Worm (Caenorhabditis elegans) whole organism, early embryonic: Measurements from ENCODE around the gene F55C12.4.

ENCODE experiments used
- B0310.2 ChIP-seq: sonication (generic microtip); optimal IDR thresholded peaks from 2 replicates; lab custom pipeline; 2016; ENCODE audit warnings: mild to moderate bottlenecking, missing genetic modification characterization, missing compliant biosample characterization
- aly-1 ChIP-seq: sonication (generic microtip); optimal IDR thresholded peaks from 2 replicates; lab custom pipeline; 2016; ENCODE audit warnings: missing genetic modification characterization, missing compliant biosample characterization
- ama-1 ChIP-seq: fragments of 150-350 bp; optimal IDR thresholded peaks from 2 replicates; lab custom pipeline; 2014
- pes-1 ChIP-seq: fragments of 200-800 bp; sonication (Bioruptor generic); IDR thresholded peaks from 2 replicates; pipeline ENCODE4 v1.3.6; 2022; ENCODE audit warnings: missing genetic modification reagents, missing genetic modification characterization, missing compliant biosample characterization
- scrt-1 ChIP-seq: fragments of 200-800 bp; sonication (Bioruptor generic); IDR thresholded peaks from 2 replicates; pipeline ENCODE4 v1.3.6; 2022; ENCODE audit warnings: missing genetic modification characterization, missing compliant biosample characterization

DNA sequence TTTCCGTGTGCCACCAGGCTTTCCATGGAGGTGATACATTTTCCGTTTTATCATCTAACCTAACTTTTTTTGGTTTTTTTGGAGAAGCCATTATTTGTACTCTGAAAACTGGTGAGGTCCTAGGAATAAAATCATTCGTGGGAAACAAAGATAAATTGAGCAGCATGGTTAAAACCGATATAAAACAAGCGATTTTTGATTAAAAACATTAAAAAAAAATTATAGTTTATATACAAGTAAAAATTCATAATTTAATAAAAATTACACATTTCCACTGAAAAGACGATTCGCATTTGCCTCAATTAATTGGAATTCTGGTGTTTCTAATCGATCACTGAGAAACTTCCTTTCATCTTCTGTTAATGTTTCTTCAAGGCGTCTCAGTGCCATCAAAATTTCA, 19.8 kb downstream of the F55C12.4 start, which contains the start of gene ZK1248.15:
- TF ChIP-seq ama-1 (lab: Kevin White, UChicago) (no peak), B0310.2 (tag; lab: Kevin White, UChicago) (no peak), aly-1 (no peak), scrt-1 (GFP tag; lab: Robert Waterston, UW) (no peak), pes-1 (GFP tag; lab: Robert Waterston, UW) (no peak)
